Worm (Caenorhabditis elegans): ENCODE results near the gene vkmt-1.

DNA sequence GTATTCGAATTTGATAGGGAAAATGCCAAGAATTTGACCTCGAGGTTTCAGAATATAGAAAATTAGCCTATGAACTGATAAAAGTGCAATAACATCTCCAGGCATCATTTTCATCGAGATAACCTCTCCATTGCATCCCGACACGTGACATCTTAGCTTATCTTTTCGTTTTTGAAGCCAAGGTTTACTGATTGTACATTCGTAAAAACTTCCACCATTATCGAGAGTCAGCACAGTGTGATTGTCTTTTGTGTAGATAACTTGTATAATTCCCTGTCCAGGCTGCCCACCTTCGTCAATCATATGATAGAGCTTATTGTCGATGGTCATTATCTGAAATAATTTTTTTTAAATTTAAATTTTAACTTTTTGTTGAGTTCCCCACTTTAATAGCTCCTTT, 4.2 kb upstream of the vkmt-1 start:
- no peak for TF ChIP-seq peb-1 (tag; optimal IDR thresholded peaks at IDR 0.05)
- no peak for TF ChIP-seq fos-1 (tag; optimal IDR thresholded peaks at IDR 0.05)
- TF ChIP-seq alr-1 (tag; optimal IDR thresholded peaks at IDR 0.05) = no peak
- no peak for TF ChIP-seq ama-1 (optimal IDR thresholded peaks at IDR 0.05)
- TF ChIP-seq nhr-77 (tag; optimal IDR thresholded peaks at IDR 0.05) = no peak
- TF ChIP-seq lin-13 (GFP tag; optimal IDR thresholded peaks at IDR 0.05) = no peak
- TF ChIP-seq elt-3 (tag; optimal IDR thresholded peaks at IDR 0.05) = no peak
- no peak for TF ChIP-seq unc-62 (GFP tag; optimal IDR thresholded peaks at IDR 0.05)
